Fruit fly (Drosophila melanogaster): ENCODE data around the gene CG31233.

The CG31233 gene

DNA sequence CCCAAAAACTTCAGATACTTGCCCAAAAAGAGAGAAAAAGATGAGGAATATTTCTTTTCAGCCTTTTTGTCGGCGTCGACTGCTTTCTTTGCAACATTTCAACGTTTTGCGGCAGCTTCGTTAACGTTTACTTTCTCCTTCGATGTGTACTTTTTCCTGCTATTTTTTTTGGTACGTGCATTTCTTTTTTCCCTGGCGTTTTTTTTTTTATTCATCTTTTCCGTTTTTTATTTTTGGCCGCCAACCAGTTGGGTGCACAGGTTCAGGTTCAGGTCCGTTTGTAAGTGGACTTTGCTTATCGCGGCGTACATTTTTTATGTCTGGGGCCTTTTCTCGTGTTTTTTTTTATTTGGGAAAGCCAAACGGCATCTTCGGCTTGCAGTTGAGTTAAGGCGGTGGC is 45.2 kb upstream of the CG31233 start (continued):
- TF ChIP-seq salr (GFP tag; optimal IDR thresholded peaks at IDR 0.05): peak in 1 of 2 experiments; percentile 2
- TF ChIP-seq achi (GFP tag; optimal IDR thresholded peaks at IDR 0.05): peak; percentile 17
- TF ChIP-seq CG8632 (GFP tag; optimal IDR thresholded peaks at IDR 0.05): no peak
- peak; percentile 30 for TF ChIP-seq CG6792 (GFP tag; optimal IDR thresholded peaks at IDR 0.05)
- TF ChIP-seq acj6 (GFP tag; optimal IDR thresholded peaks at IDR 0.05): no peak
- peak; percentile 31 for TF ChIP-seq dac (GFP tag; optimal IDR thresholded peaks at IDR 0.05)
- TF ChIP-seq fd59A (GFP tag; optimal IDR thresholded peaks at IDR 0.05): no peak
- no peak for TF ChIP-seq CG11762 (GFP tag; optimal IDR thresholded peaks at IDR 0.05; ENCODE audit: insufficient read depth)

DNA sequence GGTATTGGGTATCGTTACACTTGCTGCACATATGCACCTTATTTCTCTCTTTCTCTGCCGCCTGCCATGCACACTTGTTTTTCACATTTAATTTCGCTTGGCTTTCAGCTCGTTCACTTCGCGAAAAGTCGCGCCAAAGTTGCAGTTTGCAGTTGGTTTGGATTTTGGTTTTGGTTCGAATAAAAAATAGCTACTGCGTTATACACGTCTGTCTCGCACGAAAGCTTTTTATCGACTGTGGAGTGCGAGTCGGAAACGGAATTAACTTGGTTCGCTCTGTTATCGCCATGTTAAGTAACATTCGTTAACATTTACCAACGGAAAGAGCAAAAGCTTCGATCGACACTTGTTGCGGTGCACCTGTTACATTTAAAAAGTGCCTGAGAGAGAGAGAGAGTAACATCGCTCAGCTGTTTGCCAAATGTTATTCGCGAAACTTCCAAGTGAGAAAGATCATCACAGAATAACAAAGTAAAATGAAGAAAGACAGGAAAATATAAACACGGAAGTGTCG is 30.2 kb upstream of the CG31233 start, which contains the start of gene CG31176:
Gene CG31176, minus strand, starts transcription at position 241 of the 514 bp plus-strand sequence.
- TF ChIP-seq Sox14 (GFP tag; optimal IDR thresholded peaks at IDR 0.05): no peak
- TF ChIP-seq Ets21C (GFP tag; optimal IDR thresholded peaks at IDR 0.05): no peak
- TF ChIP-seq vri (GFP tag; optimal IDR thresholded peaks at IDR 0.05): no peak
- TF ChIP-seq CG11902 (GFP tag; optimal IDR thresholded peaks at IDR 0.05): no peak
- no peak for TF ChIP-seq Eip75B (GFP tag; optimal IDR thresholded peaks at IDR 0.05)
- no peak for TF ChIP-seq Lpt (GFP tag; optimal IDR thresholded peaks at IDR 0.05)
- no peak for TF ChIP-seq ss (GFP tag; optimal IDR thresholded peaks at IDR 0.05)
- no peak for TF ChIP-seq OdsH (GFP tag; optimal IDR thresholded peaks at IDR 0.05)
- no peak for TF ChIP-seq CG11762 (GFP tag; optimal IDR thresholded peaks at IDR 0.05; ENCODE audit: insufficient read depth)

DNA sequence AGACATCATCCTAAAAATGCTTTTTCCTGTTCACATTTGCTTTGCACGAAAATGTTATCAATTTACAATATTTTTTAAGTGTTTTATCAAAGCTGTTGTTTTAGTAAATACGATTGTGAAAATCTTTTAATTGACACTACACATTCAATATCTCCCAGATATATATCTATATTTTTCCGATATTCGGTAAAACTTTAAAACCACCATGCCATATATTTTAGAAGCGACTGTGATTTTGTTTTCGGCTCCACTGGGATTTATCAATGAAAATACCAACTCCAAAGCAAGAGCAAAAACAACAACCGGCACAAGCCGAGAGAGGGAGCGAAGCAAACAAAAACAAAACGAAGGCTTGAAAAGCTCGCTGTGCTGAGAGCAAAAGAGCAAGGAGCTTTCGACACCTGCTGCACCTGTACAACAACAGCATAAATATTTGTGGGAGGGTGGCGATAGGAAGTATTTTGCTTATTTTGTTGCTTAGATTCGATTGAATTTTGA is 29.7 kb upstream of the CG31233 start:
- TF ChIP-seq Hr38 (GFP tag; optimal IDR thresholded peaks at IDR 0.05) (no peak), Eip75B (GFP tag; optimal IDR thresholded peaks at IDR 0.05) (peak; percentile 82), CG4318 (GFP tag; optimal IDR thresholded peaks at IDR 0.05) (peak; percentile 80), fd59A (GFP tag; optimal IDR thresholded peaks at IDR 0.05) (peak; percentile 68), CG3919 (GFP tag; optimal IDR thresholded peaks at IDR 0.05) (peak; percentile 84), CG6854 (GFP tag; optimal IDR thresholded peaks at IDR 0.05) (peak; percentile 42), achi (GFP tag; optimal IDR thresholded peaks at IDR 0.05) (peak; percentile 86), Ets21C (GFP tag; optimal IDR thresholded peaks at IDR 0.05) (peak; percentile 76), ss (GFP tag; optimal IDR thresholded peaks at IDR 0.05) (peak; percentile 65 to 71), CG15336 (GFP tag; IDR thresholded peaks at IDR 0.05) (peak; percentile 89), vri (GFP tag; optimal IDR thresholded peaks at IDR 0.05) (peak; percentile 68), CG10631 (GFP tag; optimal IDR thresholded peaks at IDR 0.05) (peak; percentile 79), salr (GFP tag; optimal IDR thresholded peaks at IDR 0.05) (peak; percentile 47 to 86), Sox14 (GFP tag; optimal IDR thresholded peaks at IDR 0.05) (peak; percentile 88), CG6792 (GFP tag; optimal IDR thresholded peaks at IDR 0.05) (peak; percentile 75), CG9139 (GFP tag; optimal IDR thresholded peaks at IDR 0.05) (peak; percentile 4), CG10669 (GFP tag; optimal IDR thresholded peaks at IDR 0.05) (peak; percentile 79), Hr4 (GFP tag; optimal IDR thresholded peaks at IDR 0.05) (peak; percentile 87), CG34406 (GFP tag; optimal IDR thresholded peaks at IDR 0.05) (peak; percentile 83), Sox15 (GFP tag; optimal IDR thresholded peaks at IDR 0.05) (peak; percentile 72), CG3032 (tag; optimal IDR thresholded peaks at IDR 0.05) (peak; percentile 79), dac (GFP tag; optimal IDR thresholded peaks at IDR 0.05) (peak; percentile 80), acj6 (GFP tag; optimal IDR thresholded peaks at IDR 0.05) (peak; percentile 81), lz (GFP tag; optimal IDR thresholded peaks at IDR 0.05) (peak; percentile 87), eg (GFP tag; IDR thresholded peaks at IDR 0.05) (peak; percentile 80), CG6276 (GFP tag; optimal IDR thresholded peaks at IDR 0.05) (peak; percentile 82), esn (GFP tag; optimal IDR thresholded peaks at IDR 0.05) (peak; percentile 92), CG11762 (GFP tag; optimal IDR thresholded peaks at IDR 0.05; ENCODE audit: insufficient read depth) (peak; percentile 75), Blimp-1 (GFP tag; optimal IDR thresholded peaks at IDR 0.05) (peak; percentile 56), spab (GFP tag; optimal IDR thresholded peaks at IDR 0.05) (peak; percentile 74), CG8319 (GFP tag; optimal IDR thresholded peaks at IDR 0.05) (peak; percentile 59), Lpt (GFP tag; optimal IDR thresholded peaks at IDR 0.05) (peak; percentile 70), CG11294 (GFP tag; IDR thresholded peaks at IDR 0.05) (no peak; the same call in 1 of the 2 replicates), CG8119 (GFP tag; IDR thresholded peaks at IDR 0.05) (peak; percentile 87), CG32006 (GFP tag; optimal IDR thresholded peaks at IDR 0.05) (peak; percentile 90), Gug (GFP tag; IDR thresholded peaks at IDR 0.05) (peak; percentile 70), CG31627 (GFP tag; optimal IDR thresholded peaks at IDR 0.05) (peak; percentile 88), Met (GFP tag; optimal IDR thresholded peaks at IDR 0.05) (peak; percentile 90), topi (GFP tag; optimal IDR thresholded peaks at IDR 0.05) (peak; percentile 89), pdm3 (GFP tag; optimal IDR thresholded peaks at IDR 0.05) (peak; percentile 80), Eip93F (GFP tag; optimal IDR thresholded peaks at IDR 0.05) (no peak)
